Worm (Caenorhabditis elegans) whole organism, L3 larva: ENCODE data around the gene gldi-5.

Experiments used
- ZK546.5 ChIP-seq: sonication (generic microtip); optimal IDR thresholded peaks from 2 replicates; lab custom pipeline; 2017; ENCODE audit warnings: missing biosample characterization, missing genetic modification characterization
- aly-2 ChIP-seq: fragments of 150-350 bp; optimal IDR thresholded peaks from 2 replicates; lab custom pipeline; 2014; ENCODE audit warnings: missing biosample characterization, missing genetic modification characterization
- ceh-16 ChIP-seq: sonication (generic microtip); optimal IDR thresholded peaks from 2 replicates; lab custom pipeline; 2017; ENCODE audit warnings: missing biosample characterization, missing genetic modification characterization
- ceh-28 ChIP-seq: fragments of 150-350 bp; optimal IDR thresholded peaks from 2 replicates; lab custom pipeline; 2014; ENCODE audit warnings: missing biosample characterization, missing genetic modification reagents, missing genetic modification characterization
- elt-1 ChIP-seq: fragments of 150-350 bp; optimal IDR thresholded peaks from 2 replicates; lab custom pipeline; 2014; ENCODE audit warnings: missing biosample characterization, missing genetic modification characterization
- elt-2 ChIP-seq: sonication (generic microtip); optimal IDR thresholded peaks from 2 replicates; lab custom pipeline; 2016; ENCODE audit warnings: missing genetic modification reagents, mild to moderate bottlenecking, missing genetic modification characterization, missing compliant biosample characterization
- eor-1 ChIP-seq, 2 experiments: fragments of 150-350 bp; optimal IDR thresholded peaks; 2 replicates each; lab custom pipeline; 2014 to 2018; ENCODE audit warnings: missing biosample characterization in 2 of 2, missing genetic modification characterization in 2 of 2
- fkh-10 ChIP-seq: sonication (generic microtip); optimal IDR thresholded peaks from 2 replicates; lab custom pipeline; 2017; ENCODE audit warnings: missing biosample characterization, missing genetic modification reagents, missing genetic modification characterization
- fkh-2 ChIP-seq: fragments of 150-350 bp; optimal IDR thresholded peaks from 2 replicates; lab custom pipeline; 2014; ENCODE audit warnings: missing biosample characterization, missing genetic modification reagents, missing genetic modification characterization
- fos-1 ChIP-seq: fragments of 150-350 bp; optimal IDR thresholded peaks from 2 replicates; lab custom pipeline; 2014; ENCODE audit warnings: missing biosample characterization, missing genetic modification characterization
- hmg-11 ChIP-seq: sonication (generic microtip); optimal IDR thresholded peaks from 2 replicates; lab custom pipeline; 2016; ENCODE audit warnings: missing genetic modification characterization, missing compliant biosample characterization
- jun-1 ChIP-seq: fragments of 150-350 bp; optimal IDR thresholded peaks from 2 replicates; lab custom pipeline; 2014; ENCODE audit warnings: missing biosample characterization, missing genetic modification reagents, missing genetic modification characterization
- lin-39 ChIP-seq: fragments of 150-350 bp; optimal IDR thresholded peaks from 2 replicates; lab custom pipeline; 2018; ENCODE audit warnings: missing biosample characterization, missing genetic modification reagents, missing genetic modification characterization
- lsy-12 ChIP-seq: sonication (generic microtip); optimal IDR thresholded peaks from 2 replicates; lab custom pipeline; 2016; ENCODE audit warnings: mild to moderate bottlenecking, missing genetic modification characterization, missing compliant biosample characterization
- mdl-1 ChIP-seq: fragments of 150-350 bp; optimal IDR thresholded peaks from 2 replicates; lab custom pipeline; 2014; ENCODE audit warnings: missing biosample characterization, missing genetic modification characterization
- mml-1 ChIP-seq: fragments of 150-350 bp; sonication (generic microtip); optimal IDR thresholded peaks from 3 replicates; lab custom pipeline; 2014; ENCODE audit warnings: missing biosample characterization, missing genetic modification characterization
- nfya-1 ChIP-seq: sonication (generic microtip); optimal IDR thresholded peaks from 2 replicates; lab custom pipeline; 2017; ENCODE audit warnings: missing genetic modification characterization, mild to moderate bottlenecking, missing compliant biosample characterization, antibody characterized with exemption, moderate library complexity; ENCODE audit not compliant: insufficient read depth
- nhr-11 ChIP-seq: fragments of 150-350 bp; optimal IDR thresholded peaks from 2 replicates; lab custom pipeline; 2014; ENCODE audit warnings: missing biosample characterization, missing genetic modification characterization
- nhr-12 ChIP-seq: fragments of 150-350 bp; optimal IDR thresholded peaks from 2 replicates; lab custom pipeline; 2014; ENCODE audit warnings: missing biosample characterization, missing genetic modification characterization
- nhr-23 ChIP-seq: fragments of 150-350 bp; optimal IDR thresholded peaks from 2 replicates; lab custom pipeline; 2014; ENCODE audit warnings: missing biosample characterization, missing genetic modification reagents, missing genetic modification characterization
- nhr-237 ChIP-seq: fragments of 150-350 bp; optimal IDR thresholded peaks from 2 replicates; lab custom pipeline; 2014; ENCODE audit warnings: missing biosample characterization, missing genetic modification characterization
- nhr-28 ChIP-seq: fragments of 150-350 bp; optimal IDR thresholded peaks from 2 replicates; lab custom pipeline; 2014; ENCODE audit warnings: missing biosample characterization, missing genetic modification characterization
- nhr-43 ChIP-seq: sonication (generic microtip); optimal IDR thresholded peaks from 2 replicates; lab custom pipeline; 2016; ENCODE audit warnings: mild to moderate bottlenecking, missing genetic modification characterization, missing compliant biosample characterization; ENCODE audit not compliant: poor library complexity, severe bottlenecking
- nhr-77 ChIP-seq: fragments of 150-350 bp; optimal IDR thresholded peaks from 2 replicates; lab custom pipeline; 2014; ENCODE audit warnings: missing biosample characterization, missing genetic modification characterization
- pha-4 ChIP-seq: fragments of 150-350 bp; optimal IDR thresholded peaks from 2 replicates; lab custom pipeline; 2014; ENCODE audit warnings: missing biosample characterization, missing genetic modification reagents, missing genetic modification characterization
- sea-2 ChIP-seq: fragments of 150-350 bp; sonication (generic microtip); optimal IDR thresholded peaks from 4 replicates; lab custom pipeline; 2014; ENCODE audit warnings: missing biosample characterization, missing genetic modification reagents, missing genetic modification characterization
- zag-1 ChIP-seq: fragments of 150-350 bp; optimal IDR thresholded peaks from 2 replicates; lab custom pipeline; 2014; ENCODE audit warnings: missing biosample characterization, missing genetic modification characterization
- ztf-11 ChIP-seq: fragments of 150-350 bp; optimal IDR thresholded peaks from 2 replicates; lab custom pipeline; 2014; ENCODE audit warnings: missing biosample characterization, missing genetic modification characterization
- ztf-4 ChIP-seq: fragments of 150-350 bp; optimal IDR thresholded peaks from 2 replicates; lab custom pipeline; 2014; ENCODE audit warnings: missing biosample characterization, missing genetic modification characterization

gldi-5 gene

ce11 chrIII:3699275-3699674 lies 27.0 kb downstream of the gldi-5 start, which contains the start of gene cyn-9:
cyn-9 (minus strand) TSS chrIII:3699640.
- peak; percentile 54 for TF ChIP-seq nhr-23 (tag; lab: Kevin White, UChicago)
- peak; percentile 25 for TF ChIP-seq ceh-28
- TF ChIP-seq nhr-43 (tag; lab: Kevin White, UChicago): peak; percentile 26
- TF ChIP-seq ztf-4 (tag; lab: Kevin White, UChicago): no peak

ce11 chrIII:3698366-3698765 lies 27.9 kb downstream of the gldi-5 start:
- TF ChIP-seq eor-1 (tag; optimal IDR thresholded peaks at IDR 0.05; lab: Kevin White, UChicago) (no peak), nhr-28 (tag; lab: Kevin White, UChicago) (no peak), nhr-237 (tag; lab: Kevin White, UChicago) (no peak)

DNA sequence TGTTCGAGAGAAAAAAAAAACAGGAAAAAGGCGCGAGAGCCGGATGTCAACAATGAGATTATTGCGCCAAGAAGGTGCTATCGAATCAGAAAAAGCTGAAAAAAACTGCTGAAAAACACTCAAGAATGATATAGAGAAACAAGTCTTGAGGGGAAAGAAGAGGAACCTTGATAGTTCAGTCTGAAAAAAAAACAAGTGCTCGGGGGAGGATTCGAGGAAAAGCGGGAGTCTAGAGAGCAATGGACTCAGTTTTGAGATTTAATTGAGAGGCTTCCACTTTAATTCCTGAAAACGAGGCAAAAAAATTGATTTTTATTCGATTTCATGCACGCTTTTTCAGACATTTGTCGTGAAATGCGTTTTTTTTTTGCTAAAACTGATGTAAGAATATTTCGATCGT lies 31.7 kb downstream of the gldi-5 start, which contains the start of gene npr-15:
npr-15 (minus strand) TSS at position 101 of the 400 bp plus-strand sequence.
- TF ChIP-seq nhr-11: no peak
- TF ChIP-seq ZK546.5 (tag; lab: Kevin White, UChicago): no peak
- no peak for TF ChIP-seq nhr-77 (tag; lab: Kevin White, UChicago)
- TF ChIP-seq ztf-4 (tag; lab: Kevin White, UChicago): no peak
- TF ChIP-seq lsy-12 (tag; lab: Kevin White, UChicago): no peak
- no peak for TF ChIP-seq jun-1 (tag; lab: Kevin White, UChicago)

ce11 chrIII:3692516-3692915 lies 33.8 kb downstream of the gldi-5 start:
- TF ChIP-seq fkh-2 (tag; lab: Kevin White, UChicago): no peak
- TF ChIP-seq nhr-23 (tag; lab: Kevin White, UChicago): no peak
- TF ChIP-seq mml-1 (tag; lab: Kevin White, UChicago): no peak
- TF ChIP-seq fkh-10: no peak
- TF ChIP-seq zag-1 (tag; lab: Kevin White, UChicago): no peak
- no peak for TF ChIP-seq pha-4 (tag; lab: Kevin White, UChicago)
- no peak for TF ChIP-seq lsy-12 (tag; lab: Kevin White, UChicago)
- no peak for TF ChIP-seq mdl-1
- no peak for TF ChIP-seq elt-2 (tag; lab: Kevin White, UChicago)
- TF ChIP-seq fos-1 (tag; lab: Kevin White, UChicago): no peak
- no peak for TF ChIP-seq nhr-28 (tag; lab: Kevin White, UChicago)
- no peak for TF ChIP-seq nfya-1 (tag; lab: Kevin White, UChicago)
- TF ChIP-seq ZK546.5 (tag; lab: Kevin White, UChicago): no peak
- no peak for TF ChIP-seq aly-2 (tag; lab: Kevin White, UChicago)
- no peak for TF ChIP-seq elt-1 (tag; lab: Kevin White, UChicago)
- TF ChIP-seq ztf-4 (tag; lab: Kevin White, UChicago): no peak
- TF ChIP-seq, all 47 proteins: peak for 0

DNA sequence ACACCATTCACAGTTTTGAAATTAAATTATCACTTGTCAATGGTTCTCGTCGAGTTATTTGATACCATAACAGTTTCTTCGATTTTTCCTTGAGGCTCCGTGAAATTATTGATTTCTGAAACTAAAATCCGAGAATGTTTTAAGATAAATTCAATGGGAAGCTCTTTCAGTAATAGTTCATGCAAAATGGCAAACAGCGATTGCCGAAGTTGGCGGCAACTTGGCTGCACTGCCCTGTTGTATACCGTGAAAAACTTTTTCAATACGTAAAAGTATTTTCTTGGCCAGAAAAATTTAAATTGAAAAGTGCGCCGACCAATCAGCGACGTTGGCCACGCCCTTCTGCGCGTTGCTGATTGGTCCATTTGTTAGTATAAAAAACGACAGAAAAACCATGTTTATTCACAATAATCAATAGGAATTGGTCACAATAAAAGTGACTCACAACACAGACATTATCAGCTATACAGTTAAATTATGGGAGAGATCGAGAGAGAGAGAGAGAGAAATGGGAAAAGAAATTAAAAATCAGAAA lies 43.4 kb downstream of the gldi-5 start:
- TF ChIP-seq ceh-16: no peak
- peak; percentile 87 for TF ChIP-seq nfya-1 (tag; lab: Kevin White, UChicago)
- TF ChIP-seq jun-1 (tag; lab: Kevin White, UChicago): no peak

ce11 chrIII:3681351-3681938 lies 44.9 kb downstream of the gldi-5 start:
- TF ChIP-seq lin-39 (no peak), nfya-1 (tag; lab: Kevin White, UChicago) (peak; percentile 32), nhr-23 (tag; lab: Kevin White, UChicago) (peak; percentile 23), hmg-11 (tag; lab: Kevin White, UChicago) (peak; percentile 29)

DNA sequence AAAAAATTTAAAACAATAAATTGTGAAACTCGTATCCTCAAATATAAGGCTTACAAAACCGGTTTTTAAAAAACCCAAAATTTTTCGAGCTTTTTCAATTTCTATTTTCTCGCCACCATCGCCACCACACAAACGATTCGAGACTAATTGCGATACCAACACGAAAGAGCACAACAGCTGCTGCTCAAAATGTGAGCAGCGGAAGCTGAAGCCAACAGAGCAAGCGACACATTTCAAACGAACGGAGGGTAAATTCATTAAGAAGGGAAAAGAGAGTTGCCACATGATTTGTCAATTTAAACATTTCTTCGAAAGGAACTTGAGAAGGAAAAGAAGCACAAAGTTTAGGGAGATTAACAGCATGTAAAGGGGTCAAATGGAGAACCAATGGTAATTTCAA lies 47.2 kb downstream of the gldi-5 start:
- no peak for TF ChIP-seq ztf-11 (tag; lab: Kevin White, UChicago)
- no peak for TF ChIP-seq nhr-12 (tag; lab: Kevin White, UChicago)
- TF ChIP-seq elt-1 (tag; lab: Kevin White, UChicago): no peak
- no peak for TF ChIP-seq eor-1 (tag; optimal IDR thresholded peaks at IDR 0.05; lab: Kevin White, UChicago)
- no peak for TF ChIP-seq sea-2
- TF ChIP-seq lin-39: peak; percentile 36
